Fruit fly (Drosophila melanogaster): ENCODE measurements around the gene CG33795.

DNA sequence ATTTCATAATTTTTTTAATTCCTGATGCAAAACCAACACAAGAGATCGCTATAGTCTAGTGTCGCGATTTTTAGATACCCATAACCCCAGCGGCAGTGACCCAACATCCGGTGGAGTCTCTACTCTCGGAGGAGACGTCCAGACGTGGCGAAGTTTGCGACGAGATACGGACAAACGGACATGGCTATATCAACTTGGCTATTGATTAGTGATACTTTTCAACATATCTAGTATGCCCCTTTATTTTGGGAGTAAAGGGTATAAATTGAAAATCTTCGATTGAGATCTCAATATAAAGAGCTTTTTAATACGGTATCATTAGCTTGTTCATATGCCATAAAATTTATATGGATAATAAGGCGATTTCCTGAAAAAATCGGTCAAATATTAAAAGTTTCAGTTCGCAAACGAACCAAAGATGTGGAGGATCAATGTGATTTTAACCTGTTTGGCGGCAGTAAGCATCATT is 26.3 kb upstream of the CG33795 start, which contains the start of gene CG33687:
- TF ChIP-seq CG8478 (optimal IDR thresholded peaks at IDR 0.05) (no peak), usp (GFP tag; optimal IDR thresholded peaks at IDR 0.05) (no peak)

All from whole organism.